7 worm cellular contexts compared by ENCODE assay signal in genomic region chrIV:2775992-2776630, ce11.
A peak's percentile ranks its signal among the peaks of the same experiment; 100 is the strongest.
TF ChIP-seq lines count a peak whose summit lies in the region.

No protein-coding gene starts in this region.

TF ChIP-seq in whole organism, L1 larva, 84 proteins besides CTCF, POLR2A, EP300 and RAD21 (continues in another document):
- peak; percentile 43 to 52 for TF ChIP-seq lsy-2 (tag; optimal IDR thresholded peaks at IDR 0.05; lab: Kevin White, UChicago)
- peak; percentile 25 for TF ChIP-seq irx-1 (tag; optimal IDR thresholded peaks at IDR 0.05; lab: Kevin White, UChicago)
- no peak for TF ChIP-seq egl-27 (tag; optimal IDR thresholded peaks at IDR 0.05; lab: Kevin White, UChicago)
- TF ChIP-seq egl-13 (tag; optimal IDR thresholded peaks at IDR 0.05; lab: Kevin White, UChicago), result peak; percentile 19
- peak; percentile 80 for TF ChIP-seq nhr-71 (tag; optimal IDR thresholded peaks at IDR 0.05; lab: Kevin White, UChicago)
- no peak for TF ChIP-seq mdl-1 (tag; optimal IDR thresholded peaks at IDR 0.05; lab: Kevin White, UChicago)
- no peak for TF ChIP-seq ets-5 (GFP tag; IDR thresholded peaks at IDR 0.05; lab: Robert Waterston, UW)
- TF ChIP-seq unc-86 (tag; optimal IDR thresholded peaks at IDR 0.05; lab: Kevin White, UChicago), result peak; percentile 27
- TF ChIP-seq nhr-47 (tag; optimal IDR thresholded peaks at IDR 0.05; lab: Kevin White, UChicago), result peak; percentile 64
- TF ChIP-seq zag-1 (tag; optimal IDR thresholded peaks at IDR 0.05; lab: Kevin White, UChicago), result no peak
- TF ChIP-seq jun-1 (tag; optimal IDR thresholded peaks at IDR 0.05; lab: Kevin White, UChicago), result no peak
- no peak for TF ChIP-seq aly-2 (tag; optimal IDR thresholded peaks at IDR 0.05; lab: Kevin White, UChicago)
- peak; percentile 23 for TF ChIP-seq fkh-8 (tag; optimal IDR thresholded peaks at IDR 0.05; lab: Kevin White, UChicago)

TF ChIP-seq in whole organism, L2 larva, 48 proteins besides CTCF, POLR2A, EP300 and RAD21 (continues in another document):
- TF ChIP-seq sma-9 (GFP tag; optimal IDR thresholded peaks at IDR 0.05; lab: Kevin White, UChicago) (peak; percentile 72), sma-9 (tag; optimal IDR thresholded peaks at IDR 0.05; lab: Kevin White, UChicago) (no peak), peb-1 (tag; optimal IDR thresholded peaks at IDR 0.05; lab: Kevin White, UChicago) (peak; percentile 6), nhr-25 (tag; optimal IDR thresholded peaks at IDR 0.05; lab: Kevin White, UChicago) (no peak), lsy-2 (tag; optimal IDR thresholded peaks at IDR 0.05; lab: Kevin White, UChicago) (peak in 1 of 2 experiments; percentile 52), ztf-11 (tag; optimal IDR thresholded peaks at IDR 0.05; lab: Kevin White, UChicago) (no peak), F13H6.1 (tag; optimal IDR thresholded peaks at IDR 0.05; lab: Kevin White, UChicago) (peak; percentile 71), unc-55 (GFP tag; optimal IDR thresholded peaks at IDR 0.05; lab: Kevin White, UChicago) (peak; percentile 51), C34F6.9 (tag; optimal IDR thresholded peaks at IDR 0.05; lab: Kevin White, UChicago) (peak; percentile 45), ztf-4 (tag; optimal IDR thresholded peaks at IDR 0.05; lab: Kevin White, UChicago) (no peak), alr-1 (tag; optimal IDR thresholded peaks at IDR 0.05; lab: Kevin White, UChicago) (no peak), nhr-129 (tag; optimal IDR thresholded peaks at IDR 0.05; lab: Kevin White, UChicago) (peak; percentile 46), sma-3 (GFP tag; optimal IDR thresholded peaks at IDR 0.05; lab: Kevin White, UChicago) (no peak), sem-4 (tag; optimal IDR thresholded peaks at IDR 0.05; lab: Kevin White, UChicago) (no peak)

TF ChIP-seq in whole organism, L3 larva, 47 proteins besides CTCF, POLR2A, EP300 and RAD21:
- TF ChIP-seq nhr-67 (tag; optimal IDR thresholded peaks at IDR 0.05; lab: Kevin White, UChicago) (no peak), lin-39 (tag; optimal IDR thresholded peaks at IDR 0.05; lab: Kevin White, UChicago) (peak; percentile 78), nfya-1 (tag; optimal IDR thresholded peaks at IDR 0.05; lab: Kevin White, UChicago; ENCODE audit: insufficient read depth) (peak; percentile 57), pha-4 (tag; optimal IDR thresholded peaks at IDR 0.05; lab: Kevin White, UChicago) (peak; percentile 46), ceh-28 (tag; optimal IDR thresholded peaks at IDR 0.05; lab: Kevin White, UChicago) (no peak), daf-12 (tag; optimal IDR thresholded peaks at IDR 0.05; lab: Kevin White, UChicago) (no peak), ZK546.5 (tag; optimal IDR thresholded peaks at IDR 0.05; lab: Kevin White, UChicago) (no peak), ceh-9 (tag; optimal IDR thresholded peaks at IDR 0.05; lab: Kevin White, UChicago) (no peak), R02D3.7 (tag; optimal IDR thresholded peaks at IDR 0.05; lab: Kevin White, UChicago) (no peak), hmg-11 (tag; optimal IDR thresholded peaks at IDR 0.05; lab: Kevin White, UChicago) (peak; percentile 48), elt-3 (tag; optimal IDR thresholded peaks at IDR 0.05; lab: Kevin White, UChicago) (no peak), nhr-12 (tag; optimal IDR thresholded peaks at IDR 0.05; lab: Kevin White, UChicago) (no peak), snpc-4 (tag; optimal IDR thresholded peaks at IDR 0.05; lab: Kevin White, UChicago) (peak; percentile 22), fkh-10 (GFP tag; optimal IDR thresholded peaks at IDR 0.05; lab: Kevin White, UChicago) (no peak)

TF ChIP-seq in whole organism, L4 larva, 104 proteins besides CTCF, POLR2A, EP300 and RAD21 (continues in another document):
- peak; percentile 80 for TF ChIP-seq set-16 (GFP tag; IDR thresholded peaks at IDR 0.05; lab: Robert Waterston, UW)
- TF ChIP-seq nhr-10 (tag; optimal IDR thresholded peaks at IDR 0.05; lab: Kevin White, UChicago), result no peak
- TF ChIP-seq egl-43 (GFP tag; IDR thresholded peaks at IDR 0.05; lab: Robert Waterston, UW), result peak; percentile 70; the same call in 1 of the 2 replicates
- TF ChIP-seq hif-1 (tag; optimal IDR thresholded peaks at IDR 0.05; lab: Kevin White, UChicago), result peak in 1 of 2 experiments; percentile 29
- TF ChIP-seq Y105C5A.15 (GFP tag; IDR thresholded peaks at IDR 0.05; lab: Robert Waterston, UW), result no peak
- TF ChIP-seq nhr-42 (GFP tag; IDR thresholded peaks at IDR 0.05; lab: Robert Waterston, UW), result no peak
- TF ChIP-seq lin-1 (GFP tag; IDR thresholded peaks at IDR 0.05; lab: Robert Waterston, UW), result 0 out of 2 replicates have a peak, but pooled peaks have one; percentile 42
- peak; percentile 22 for TF ChIP-seq nhr-11 (tag; optimal IDR thresholded peaks at IDR 0.05; lab: Kevin White, UChicago)
- TF ChIP-seq duxl-1 (tag; optimal IDR thresholded peaks at IDR 0.05; lab: Kevin White, UChicago; ENCODE audit: poor library complexity), result no peak
- no peak for TF ChIP-seq spr-3 (GFP tag; optimal IDR thresholded peaks at IDR 0.05; lab: Kevin White, UChicago)
- TF ChIP-seq tra-1 (GFP tag; IDR thresholded peaks at IDR 0.05; lab: Robert Waterston, UW), result peak; percentile 52; the same call in 1 of the 2 replicates
- TF ChIP-seq dve-1 (tag; optimal IDR thresholded peaks at IDR 0.05; lab: Kevin White, UChicago; ENCODE audit: insufficient read depth), result peak; percentile 7
- no peak for TF ChIP-seq lin-38 (GFP tag; IDR thresholded peaks at IDR 0.05; lab: Robert Waterston, UW)

TF ChIP-seq in whole organism, late embryonic, 69 proteins besides CTCF, POLR2A, EP300 and RAD21 (continues in another document):
- TF ChIP-seq ceh-18 (tag; optimal IDR thresholded peaks at IDR 0.05; lab: Kevin White, UChicago), result peak; percentile 57
- TF ChIP-seq hlh-30 (tag; optimal IDR thresholded peaks at IDR 0.05; lab: Kevin White, UChicago; ENCODE audit: insufficient read depth), result peak; percentile 72
- TF ChIP-seq ceh-31 (tag; optimal IDR thresholded peaks at IDR 0.05; lab: Kevin White, UChicago), result peak; percentile 58
- no peak for TF ChIP-seq zip-5 (tag; optimal IDR thresholded peaks at IDR 0.05; lab: Kevin White, UChicago)
- TF ChIP-seq tbx-2 (tag; optimal IDR thresholded peaks at IDR 0.05; lab: Kevin White, UChicago), result peak; percentile 2
- TF ChIP-seq ztf-16 (tag; optimal IDR thresholded peaks at IDR 0.05; lab: Kevin White, UChicago), result no peak
- peak; percentile 61 for TF ChIP-seq rnt-1 (tag; optimal IDR thresholded peaks at IDR 0.05; lab: Kevin White, UChicago)
- no peak for TF ChIP-seq hlh-6 (tag; optimal IDR thresholded peaks at IDR 0.05; lab: Kevin White, UChicago)
- TF ChIP-seq odd-2 (tag; optimal IDR thresholded peaks at IDR 0.05; lab: Kevin White, UChicago), result no peak
- peak; percentile 6 for TF ChIP-seq unc-55 (GFP tag; optimal IDR thresholded peaks at IDR 0.05; lab: Kevin White, UChicago)
- TF ChIP-seq ceh-34 (tag; optimal IDR thresholded peaks at IDR 0.05; lab: Kevin White, UChicago), result peak; percentile 33
- no peak for TF ChIP-seq nhr-11 (tag; optimal IDR thresholded peaks at IDR 0.05; lab: Kevin White, UChicago)
- peak; percentile 14 for TF ChIP-seq sox-4 (tag; optimal IDR thresholded peaks at IDR 0.05; lab: Kevin White, UChicago)
- TF ChIP-seq ceh-19 (GFP tag; optimal IDR thresholded peaks at IDR 0.05; lab: Kevin White, UChicago), result peak; percentile 32
- peak; percentile 2 for TF ChIP-seq hlh-8 (tag; optimal IDR thresholded peaks at IDR 0.05; lab: Kevin White, UChicago)

TF ChIP-seq in whole organism, mixed stage, embryonic, 35 proteins besides CTCF, POLR2A, EP300 and RAD21:
- TF ChIP-seq sptf-1 (tag; optimal IDR thresholded peaks at IDR 0.05; lab: Kevin White, UChicago) (peak; percentile 11), elt-3 (tag; optimal IDR thresholded peaks at IDR 0.05; lab: Kevin White, UChicago) (no peak), lin-13 (tag; optimal IDR thresholded peaks at IDR 0.05; lab: Kevin White, UChicago) (no peak), hlh-1 (tag; optimal IDR thresholded peaks at IDR 0.05; lab: Kevin White, UChicago) (peak; percentile 42), bed-3 (GFP tag; optimal IDR thresholded peaks at IDR 0.05; lab: Kevin White, UChicago) (no peak), unc-120 (tag; optimal IDR thresholded peaks at IDR 0.05; lab: Kevin White, UChicago; ENCODE audit: poor library complexity, severe bottlenecking) (peak; percentile 51), zip-8 (tag; optimal IDR thresholded peaks at IDR 0.05; lab: Kevin White, UChicago) (no peak), sem-2 (GFP tag; optimal IDR thresholded peaks at IDR 0.05; lab: Kevin White, UChicago) (no peak)

TF ChIP-seq in whole organism, young adult, 124 proteins besides CTCF, POLR2A, EP300 and RAD21:
- TF ChIP-seq hmg-1.2 (GFP tag; IDR thresholded peaks at IDR 0.05; lab: Robert Waterston, UW), result peak; percentile 78
- no peak for TF ChIP-seq egl-18 (GFP tag; IDR thresholded peaks at IDR 0.05; lab: Robert Waterston, UW)
- peak; percentile 39 for TF ChIP-seq K12H6.12 (tag; optimal IDR thresholded peaks at IDR 0.05; lab: Kevin White, UChicago)
- TF ChIP-seq ztf-25 (GFP tag; IDR thresholded peaks at IDR 0.05; lab: Robert Waterston, UW), result no peak
- TF ChIP-seq mcd-1 (GFP tag; IDR thresholded peaks at IDR 0.05; lab: Robert Waterston, UW), result peak; percentile 44; the same call in 1 of the 2 replicates
- peak; percentile 51; the same call in 1 of the 2 replicates for TF ChIP-seq egrh-3 (GFP tag; IDR thresholded peaks at IDR 0.05; lab: Robert Waterston, UW)
- TF ChIP-seq madf-6 (GFP tag; IDR thresholded peaks at IDR 0.05; lab: Robert Waterston, UW), result no peak
- no peak for TF ChIP-seq cebp-1 (GFP tag; IDR thresholded peaks at IDR 0.05; lab: Robert Waterston, UW)
- peak; percentile 43 for TF ChIP-seq cebp-1 (tag; optimal IDR thresholded peaks at IDR 0.05; lab: Kevin White, UChicago)
- no peak for TF ChIP-seq ccch-3 (GFP tag; optimal IDR thresholded peaks at IDR 0.05; lab: Kevin White, UChicago)
- TF ChIP-seq dpl-1 (GFP tag; optimal IDR thresholded peaks at IDR 0.05; lab: Kevin White, UChicago), result no peak
- no peak for TF ChIP-seq Y53G8AR.9 (GFP tag; conservative IDR thresholded peaks at IDR 0.05; lab: Robert Waterston, UW)
- no peak for TF ChIP-seq sea-2 (GFP tag; IDR thresholded peaks at IDR 0.05; lab: Robert Waterston, UW)
- TF ChIP-seq zfh-2 (GFP tag; conservative IDR thresholded peaks at IDR 0.05; lab: Robert Waterston, UW), result peak; percentile 95
- TF ChIP-seq lir-1 (GFP tag; conservative IDR thresholded peaks at IDR 0.05; lab: Robert Waterston, UW), result no peak
- no peak for TF ChIP-seq T26A5.8 (tag; optimal IDR thresholded peaks at IDR 0.05; lab: Kevin White, UChicago)
- TF ChIP-seq dox-1 (GFP tag; IDR thresholded peaks at IDR 0.05; lab: Robert Waterston, UW), result peak; percentile 26; the same call in 1 of the 2 replicates
- TF ChIP-seq egl-44 (GFP tag; IDR thresholded peaks at IDR 0.05; lab: Robert Waterston, UW), result no peak
- peak; percentile 54; the same call in 1 of the 2 replicates for TF ChIP-seq nfyb-1 (GFP tag; IDR thresholded peaks at IDR 0.05; lab: Robert Waterston, UW)
- TF ChIP-seq pbrm-1 (GFP tag; IDR thresholded peaks at IDR 0.05; lab: Robert Waterston, UW), result 0 out of 2 replicates have a peak, but pooled peaks have one; percentile 38
